Worm (Caenorhabditis elegans): ENCODE measurements around the gene Y48A6C.4.

Y48A6C.4 gene

ce11 chrIII:11119176-11119853, at the start of gene Y48A6C.4, which contains the start of gene sup-35 (continued):
- TF ChIP-seq nhr-27 (tag; optimal IDR thresholded peaks at IDR 0.05): no peak
- TF ChIP-seq madf-10 (tag; optimal IDR thresholded peaks at IDR 0.05): peak; percentile 65
- peak; percentile 90 for TF ChIP-seq lin-54 (GFP tag; optimal IDR thresholded peaks at IDR 0.05)
- peak; percentile 80 for TF ChIP-seq unc-130 (GFP tag; optimal IDR thresholded peaks at IDR 0.05)
- TF ChIP-seq snpc-1.1 (tag; optimal IDR thresholded peaks at IDR 0.05; ENCODE audit: insufficient read depth): peak; percentile 84
- TF ChIP-seq ceh-79 (tag; optimal IDR thresholded peaks at IDR 0.05): no peak

- TF ChIP-seq B0336.3 (GFP tag; IDR thresholded peaks at IDR 0.05): no peak
- no peak for TF ChIP-seq nfya-2 (GFP tag; IDR thresholded peaks at IDR 0.05)
- no peak for TF ChIP-seq lin-35 (GFP tag; optimal IDR thresholded peaks at IDR 0.05)
- TF ChIP-seq F23B12.7 (tag; optimal IDR thresholded peaks at IDR 0.05; ENCODE audit: insufficient read depth): no peak
- TF ChIP-seq zim-3 (tag; optimal IDR thresholded peaks at IDR 0.05): no peak
- TF ChIP-seq hlh-12 (tag; optimal IDR thresholded peaks at IDR 0.05): no peak
- no peak for TF ChIP-seq madf-10 (tag; optimal IDR thresholded peaks at IDR 0.05)
- TF ChIP-seq chd-7 (tag; optimal IDR thresholded peaks at IDR 0.05): no peak
- TF ChIP-seq ets-4 (GFP tag; optimal IDR thresholded peaks at IDR 0.05): no peak
- TF ChIP-seq ccch-3 (GFP tag; optimal IDR thresholded peaks at IDR 0.05): no peak
Measured at ce11 chrIII:11070210-11070609, 49.4 kb upstream of the Y48A6C.4 start.

- TF ChIP-seq bed-1 (GFP tag; IDR thresholded peaks at IDR 0.05): no peak
- TF ChIP-seq lin-54 (GFP tag; optimal IDR thresholded peaks at IDR 0.05): no peak
- TF ChIP-seq sea-2 (GFP tag; IDR thresholded peaks at IDR 0.05): no peak
- no peak for TF ChIP-seq ama-1 (optimal IDR thresholded peaks at IDR 0.05)
- no peak for TF ChIP-seq ama-1 (GFP tag; optimal IDR thresholded peaks at IDR 0.05)
- no peak for TF ChIP-seq ztf-18 (tag; optimal IDR thresholded peaks at IDR 0.05)
- TF ChIP-seq ceh-40 (GFP tag; IDR thresholded peaks at IDR 0.05): no peak
- TF ChIP-seq pbrm-1 (GFP tag; IDR thresholded peaks at IDR 0.05): no peak
- no peak for TF ChIP-seq snpc-4 (GFP tag; optimal IDR thresholded peaks at IDR 0.05)
- no peak for TF ChIP-seq snpc-4 (tag; optimal IDR thresholded peaks at IDR 0.05)
- no peak for TF ChIP-seq ceh-58 (GFP tag; IDR thresholded peaks at IDR 0.05)
- TF ChIP-seq ztf-22 (GFP tag; optimal IDR thresholded peaks at IDR 0.05): no peak
- no peak for TF ChIP-seq T07F8.4 (tag; optimal IDR thresholded peaks at IDR 0.05)
- TF ChIP-seq aptf-2 (GFP tag; conservative IDR thresholded peaks at IDR 0.05): no peak
- TF ChIP-seq ceh-27 (GFP tag; optimal IDR thresholded peaks at IDR 0.05): no peak
- TF ChIP-seq nfya-1 (tag; optimal IDR thresholded peaks at IDR 0.05; ENCODE audit: borderline replicate concordance, insufficient read depth): no peak
- TF ChIP-seq attf-6 (GFP tag; IDR thresholded peaks at IDR 0.05): no peak
- TF ChIP-seq dpl-1 (GFP tag; optimal IDR thresholded peaks at IDR 0.05): no peak
Measured at ce11 chrIII:11074214-11074613, 45.4 kb upstream of the Y48A6C.4 start, which contains the start of gene str-261. Gene str-261 (plus strand): TSS chrIII:11074514.

DNA sequence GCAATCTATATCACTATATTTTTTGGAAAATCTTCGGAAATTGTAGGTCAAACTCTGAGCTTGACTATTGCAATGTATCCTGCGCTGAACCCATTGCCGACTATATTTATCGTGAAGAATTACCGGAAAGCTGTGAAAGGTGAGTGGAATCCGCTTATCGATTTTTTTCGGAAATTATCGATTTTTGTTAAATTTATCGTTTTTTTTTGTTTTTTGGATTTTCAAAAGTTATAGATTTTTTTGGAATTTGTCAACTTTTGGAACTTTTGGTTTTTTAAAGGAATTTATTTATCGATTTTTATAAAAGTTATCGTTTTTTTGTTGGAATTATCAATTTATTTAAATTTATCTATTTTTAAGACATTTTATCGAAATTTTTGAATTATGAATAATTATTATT, 42.9 kb upstream of the Y48A6C.4 start:
- no peak for TF ChIP-seq atf-7 (tag; optimal IDR thresholded peaks at IDR 0.05)
- no peak for TF ChIP-seq unc-130 (GFP tag; optimal IDR thresholded peaks at IDR 0.05)
- no peak for TF ChIP-seq F39B2.1 (GFP tag; IDR thresholded peaks at IDR 0.05)
- TF ChIP-seq mel-28 (tag; optimal IDR thresholded peaks at IDR 0.05; ENCODE audit: borderline replicate concordance): no peak
- no peak for TF ChIP-seq ceh-27 (GFP tag; optimal IDR thresholded peaks at IDR 0.05)
- no peak for TF ChIP-seq let-607 (tag; optimal IDR thresholded peaks at IDR 0.05)
- TF ChIP-seq cebp-1 (GFP tag; IDR thresholded peaks at IDR 0.05): no peak
- TF ChIP-seq cebp-1 (tag; optimal IDR thresholded peaks at IDR 0.05): no peak
- TF ChIP-seq fkh-3 (tag; optimal IDR thresholded peaks at IDR 0.05): no peak
- TF ChIP-seq nfyb-1 (GFP tag; IDR thresholded peaks at IDR 0.05): no peak
